Fruit fly (Drosophila melanogaster) whole organism: ENCODE results near the gene CG42340.

Experiments used
- CG8478 ChIP-seq: fragments of >200 bp; optimal IDR thresholded peaks from 2 replicates; lab custom pipeline; 2018; ENCODE audit warnings: inconsistent platforms
- Dll ChIP-seq: fragments of >200 bp; optimal IDR thresholded peaks from 2 replicates; lab custom pipeline; 2017
- EcR ChIP-seq, 2 experiments: fragments of >200 bp; optimal IDR thresholded peaks; 2 replicates each; lab custom pipeline; 2017; ENCODE audit warnings: missing biosample characterization in 2 of 2, missing genetic modification characterization in 2 of 2, missing genetic modification reagents in 2 of 2
- pan ChIP-seq: fragments of >200 bp; optimal IDR thresholded peaks from 2 replicates; lab custom pipeline; 2017
- psq ChIP-seq: fragments of >200 bp; optimal IDR thresholded peaks from 2 replicates; lab custom pipeline; 2017
- usp ChIP-seq: fragments of >200 bp; optimal IDR thresholded peaks from 2 replicates; lab custom pipeline; 2017; ENCODE audit warnings: missing biosample characterization, missing genetic modification characterization, mixed read lengths

CG42340 gene

dm6 chrX:6524217-6524616 is at the start of gene CG42340, which contains the start of gene CG3918:
CG42340 (minus strand) TSS chrX:6524323.
CG3918 (plus strand) TSS chrX:6524464.
- no peak for TF ChIP-seq usp
- TF ChIP-seq psq (lab: Kevin White, UChicago) = no peak
- TF ChIP-seq pan (lab: Kevin White, UChicago) = no peak
- TF ChIP-seq CG8478 (lab: Kevin White, UChicago) = no peak
- TF ChIP-seq Dll (lab: Kevin White, UChicago) = no peak

- TF ChIP-seq psq (lab: Kevin White, UChicago) = no peak
- TF ChIP-seq CG8478 (lab: Kevin White, UChicago) = no peak
- TF ChIP-seq EcR (GFP tag; optimal IDR thresholded peaks at IDR 0.05; lab: Kevin White, UChicago) = no peak
- TF ChIP-seq pan (lab: Kevin White, UChicago) = no peak
- TF ChIP-seq usp = no peak
- no peak for TF ChIP-seq Dll (lab: Kevin White, UChicago)
Observed at dm6 chrX:6573799-6574198, 49.7 kb upstream of the CG42340 start.

- no peak for TF ChIP-seq psq (lab: Kevin White, UChicago)
- TF ChIP-seq EcR (GFP tag; optimal IDR thresholded peaks at IDR 0.05; lab: Kevin White, UChicago) = no peak
- TF ChIP-seq Dll (lab: Kevin White, UChicago) = no peak
- TF ChIP-seq CG8478 (lab: Kevin White, UChicago) = no peak
- TF ChIP-seq usp = no peak
- no peak for TF ChIP-seq pan (lab: Kevin White, UChicago)
Observed at dm6 chrX:6571234-6571915, 47.3 kb upstream of the CG42340 start.

dm6 chrX:6551464-6551863 is 27.3 kb upstream of the CG42340 start:
- no peak for TF ChIP-seq Dll (lab: Kevin White, UChicago)
- TF ChIP-seq psq (lab: Kevin White, UChicago) = no peak
- no peak for TF ChIP-seq pan (lab: Kevin White, UChicago)
- TF ChIP-seq EcR (GFP tag; optimal IDR thresholded peaks at IDR 0.05; lab: Kevin White, UChicago) = no peak
- no peak for TF ChIP-seq usp
- no peak for TF ChIP-seq CG8478 (lab: Kevin White, UChicago)

- TF ChIP-seq EcR (GFP tag; optimal IDR thresholded peaks at IDR 0.05; lab: Kevin White, UChicago) (no peak), usp (no peak), Dll (lab: Kevin White, UChicago) (no peak), psq (lab: Kevin White, UChicago) (no peak), CG8478 (lab: Kevin White, UChicago) (no peak), pan (lab: Kevin White, UChicago) (no peak)
Observed at dm6 chrX:6550118-6550502, 26.0 kb upstream of the CG42340 start.

- TF ChIP-seq EcR (GFP tag; optimal IDR thresholded peaks at IDR 0.05; lab: Kevin White, UChicago) (no peak), pan (lab: Kevin White, UChicago) (no peak), usp (no peak), Dll (lab: Kevin White, UChicago) (no peak), psq (lab: Kevin White, UChicago) (no peak), CG8478 (lab: Kevin White, UChicago) (no peak)
Observed at dm6 chrX:6549428-6550117, 25.4 kb upstream of the CG42340 start.

dm6 chrX:6546970-6547369 is 22.8 kb upstream of the CG42340 start:
- TF ChIP-seq pan (lab: Kevin White, UChicago) (no peak), Dll (lab: Kevin White, UChicago) (no peak)

- TF ChIP-seq pan (lab: Kevin White, UChicago) = no peak
- TF ChIP-seq CG8478 (lab: Kevin White, UChicago) = no peak
- no peak for TF ChIP-seq psq (lab: Kevin White, UChicago)
- TF ChIP-seq usp = no peak
- TF ChIP-seq EcR (GFP tag; optimal IDR thresholded peaks at IDR 0.05; lab: Kevin White, UChicago) = no peak
- no peak for TF ChIP-seq Dll (lab: Kevin White, UChicago)
Observed at dm6 chrX:6545862-6546270, 21.7 kb upstream of the CG42340 start.

- TF ChIP-seq Dll (lab: Kevin White, UChicago) = no peak
- no peak for TF ChIP-seq pan (lab: Kevin White, UChicago)
- no peak for TF ChIP-seq CG8478 (lab: Kevin White, UChicago)
- no peak for TF ChIP-seq EcR (GFP tag; optimal IDR thresholded peaks at IDR 0.05; lab: Kevin White, UChicago)
- no peak for TF ChIP-seq psq (lab: Kevin White, UChicago)
- no peak for TF ChIP-seq usp
Observed at dm6 chrX:6543569-6544173, 19.5 kb upstream of the CG42340 start.

- TF ChIP-seq EcR (GFP tag; optimal IDR thresholded peaks at IDR 0.05; lab: Kevin White, UChicago) (no peak), pan (lab: Kevin White, UChicago) (no peak), usp (no peak), Dll (lab: Kevin White, UChicago) (no peak)
Observed at dm6 chrX:6542331-6542730, 18.2 kb upstream of the CG42340 start.

dm6 chrX:6541277-6541676 is 17.2 kb upstream of the CG42340 start:
- TF ChIP-seq EcR (GFP tag; optimal IDR thresholded peaks at IDR 0.05; lab: Kevin White, UChicago) = no peak
- no peak for TF ChIP-seq pan (lab: Kevin White, UChicago)
- no peak for TF ChIP-seq Dll (lab: Kevin White, UChicago)
